Fruit fly (Drosophila melanogaster) whole organism, embryonic: ENCODE results near the gene Surf1.

Experiments used
- Aef1 ChIP-seq: fragments of 200-800 bp; sonication (Bioruptor generic); IDR thresholded peaks from 3 replicates; pipeline ENCODE4 v1.3.6; 2022; ENCODE audit warnings: missing biosample characterization, missing genetic modification characterization
- BtbVII ChIP-seq: fragments of 200-800 bp; sonication (Bioruptor generic); optimal IDR thresholded peaks from 3 replicates; lab custom pipeline; 2017; ENCODE audit warnings: missing biosample characterization, mild to moderate bottlenecking, missing genetic modification characterization
- CG10147 ChIP-seq: fragments of 200-800 bp; sonication (Bioruptor generic); optimal IDR thresholded peaks from 2 replicates; lab custom pipeline; 2019; ENCODE audit warnings: missing biosample characterization, mild to moderate bottlenecking, missing genetic modification characterization, moderate library complexity
- CG10959 ChIP-seq: fragments of 200-800 bp; sonication (Bioruptor generic); IDR thresholded peaks from 2 replicates; pipeline ENCODE4 v1.3.6; 2022; ENCODE audit warnings: missing biosample characterization, missing genetic modification characterization
- CG11093 ChIP-seq: fragments of 200-800 bp; sonication (Bioruptor generic); IDR thresholded peaks from 3 replicates; pipeline ENCODE4 v1.3.6; 2022; ENCODE audit warnings: missing biosample characterization, missing genetic modification characterization
- CG11247 ChIP-seq: fragments of 200-800 bp; sonication (Bioruptor generic); IDR thresholded peaks from 2 replicates; pipeline ENCODE4 v1.3.6; 2022; ENCODE audit warnings: missing biosample characterization, missing genetic modification characterization
- CG14441 ChIP-seq: fragments of 200-800 bp; sonication (Bioruptor generic); IDR thresholded peaks from 2 replicates; pipeline ENCODE4 v1.3.6; 2022; ENCODE audit warnings: missing biosample characterization, missing genetic modification characterization
- CG14860 ChIP-seq: fragments of 200-800 bp; sonication (Bioruptor generic); IDR thresholded peaks from 3 replicates; pipeline ENCODE4 v1.3.6; 2022; ENCODE audit warnings: missing biosample characterization, missing genetic modification characterization; ENCODE audit not compliant: partially characterized antibody
- CG17385 ChIP-seq: fragments of 200-800 bp; sonication (Bioruptor generic); optimal IDR thresholded peaks from 3 replicates; lab custom pipeline; 2018; ENCODE audit warnings: missing biosample characterization, mild to moderate bottlenecking, missing genetic modification characterization
- CG18011 ChIP-seq: fragments of 200-800 bp; sonication (Bioruptor generic); optimal IDR thresholded peaks from 2 replicates; lab custom pipeline; 2017; ENCODE audit warnings: missing biosample characterization, missing genetic modification characterization, mild to moderate bottlenecking, moderate library complexity, missing genotype
- CG18262 ChIP-seq: fragments of 200-800 bp; optimal IDR thresholded peaks from 3 replicates; lab custom pipeline; 2019; ENCODE audit warnings: missing biosample characterization, mild to moderate bottlenecking, missing genetic modification characterization, moderate library complexity
- CG30403 ChIP-seq: fragments of 200-800 bp; sonication (Bioruptor generic); optimal IDR thresholded peaks from 3 replicates; lab custom pipeline; 2016; ENCODE audit warnings: missing biosample characterization, missing genetic modification characterization
- CG33557 ChIP-seq: fragments of 200-800 bp; sonication (Bioruptor generic); optimal IDR thresholded peaks from 2 replicates; lab custom pipeline; 2019; ENCODE audit warnings: missing biosample characterization, mild to moderate bottlenecking, missing genetic modification characterization, moderate library complexity
- CG4282 ChIP-seq: fragments of 200-800 bp; sonication (Bioruptor generic); optimal IDR thresholded peaks from 2 replicates; lab custom pipeline; 2016; ENCODE audit warnings: missing biosample characterization, missing genetic modification characterization
- CG6654 ChIP-seq: fragments of 200-800 bp; sonication (Bioruptor generic); optimal IDR thresholded peaks from 2 replicates; lab custom pipeline; 2017; ENCODE audit warnings: missing biosample characterization, mild to moderate bottlenecking, missing genetic modification characterization
- CG6689 ChIP-seq: fragments of 200-800 bp; sonication (Bioruptor generic); IDR thresholded peaks from 2 replicates; pipeline ENCODE4 v1.3.6; 2022; ENCODE audit warnings: missing biosample characterization, missing genetic modification characterization
- CG6791 ChIP-seq: fragments of 200-800 bp; sonication (Bioruptor generic); IDR thresholded peaks from 3 replicates; pipeline ENCODE4 v1.3.6; 2022; ENCODE audit warnings: missing biosample characterization, missing genetic modification characterization; ENCODE audit not compliant: partially characterized antibody
- CG9437 ChIP-seq: fragments of 200-800 bp; sonication (Bioruptor generic); optimal IDR thresholded peaks from 2 replicates; lab custom pipeline; 2018; ENCODE audit warnings: missing biosample characterization, mild to moderate bottlenecking, missing genetic modification characterization
- CG9876 ChIP-seq: fragments of 200-800 bp; sonication (Bioruptor generic); optimal IDR thresholded peaks from 2 replicates; lab custom pipeline; 2016; ENCODE audit warnings: missing biosample characterization, missing genetic modification characterization
- CoRest ChIP-seq: fragments of 200-800 bp; sonication (Bioruptor generic); optimal IDR thresholded peaks from 3 replicates; lab custom pipeline; 2018; ENCODE audit warnings: missing biosample characterization, mild to moderate bottlenecking, missing genetic modification characterization, moderate library complexity
- H15 ChIP-seq: fragments of 200-800 bp; sonication (Bioruptor generic); IDR thresholded peaks from 3 replicates; pipeline ENCODE4 v1.3.6; 2022; ENCODE audit warnings: missing biosample characterization, missing genetic modification characterization
- Hsf ChIP-seq: fragments of 200-800 bp; sonication (Bioruptor generic); optimal IDR thresholded peaks from 3 replicates; lab custom pipeline; 2016; ENCODE audit warnings: missing biosample characterization, missing genetic modification characterization
- Med ChIP-seq: fragments of 200-800 bp; sonication (Bioruptor generic); peaks from one replicate; lab custom pipeline; 2016; ENCODE audit warnings: missing biosample characterization, missing genetic modification characterization, mild to moderate bottlenecking, inconsistent platforms, moderate library complexity
- NC2β ChIP-seq: fragments of 200-800 bp; sonication (Bioruptor generic); optimal IDR thresholded peaks from 2 replicates; lab custom pipeline; 2016; ENCODE audit warnings: missing biosample characterization, missing genetic modification characterization
- Rx ChIP-seq: fragments of 200-800 bp; sonication (Bioruptor generic); IDR thresholded peaks from 2 replicates; pipeline ENCODE4 v1.3.6; 2022; ENCODE audit warnings: missing biosample characterization, missing genetic modification characterization
- Scr ChIP-seq: fragments of 200-800 bp; sonication (Bioruptor generic); IDR thresholded peaks from 2 replicates; pipeline ENCODE4 v1.3.6; 2022; ENCODE audit warnings: missing biosample characterization, missing genetic modification characterization; ENCODE audit not compliant: partially characterized antibody
- Stat92E ChIP-seq, 3 experiments: fragments of >200 bp in 2 of 3; fragments of 200-800 bp in 1 of 3; sonication (Bioruptor generic) in 1 of 3; optimal IDR thresholded peaks; 2 replicates each; lab custom pipeline; 2017 to 2019; ENCODE audit warnings: missing biosample characterization in 3 of 3, missing genetic modification characterization in 3 of 3, mild to moderate bottlenecking in 1 of 3, moderate library complexity in 1 of 3
- TFAM ChIP-seq: fragments of 200-800 bp; sonication (Bioruptor generic); optimal IDR thresholded peaks from 2 replicates; lab custom pipeline; 2017; ENCODE audit warnings: missing biosample characterization, missing genetic modification characterization, inconsistent platforms
- Trl ChIP-seq, 3 experiments: fragments of >200 bp in 2 of 3; fragments of 200-800 bp in 1 of 3; sonication (Bioruptor generic) in 1 of 3; optimal IDR thresholded peaks; 2 replicates in 1 of 3; 3 replicates in 2 of 3; lab custom pipeline; 2016 to 2017; ENCODE audit warnings: missing biosample characterization in 1 of 3, missing genetic modification characterization in 1 of 3
- ab ChIP-seq: fragments of 200-800 bp; sonication (Bioruptor generic); optimal IDR thresholded peaks from 2 replicates; lab custom pipeline; 2016; ENCODE audit warnings: missing biosample characterization, missing genetic modification characterization
- bab2 ChIP-seq: fragments of 200-800 bp; sonication (Bioruptor generic); optimal IDR thresholded peaks from 2 replicates; lab custom pipeline; 2016; ENCODE audit warnings: missing biosample characterization, missing genetic modification characterization
- btn ChIP-seq: fragments of 200-800 bp; sonication (Bioruptor generic); optimal IDR thresholded peaks from 2 replicates; lab custom pipeline; 2016; ENCODE audit warnings: missing biosample characterization, missing genetic modification characterization
- disco-r ChIP-seq: fragments of 200-800 bp; sonication (Bioruptor generic); optimal IDR thresholded peaks from 2 replicates; lab custom pipeline; 2016; ENCODE audit warnings: missing biosample characterization, missing genetic modification characterization
- gcm ChIP-seq: fragments of 200-800 bp; sonication (Bioruptor generic); optimal IDR thresholded peaks from 2 replicates; lab custom pipeline; 2019; ENCODE audit warnings: missing biosample characterization, mild to moderate bottlenecking, missing genetic modification characterization, moderate library complexity
- gsb ChIP-seq: fragments of 200-800 bp; sonication (Bioruptor generic); IDR thresholded peaks from 2 replicates; pipeline ENCODE4 v1.3.6; 2022; ENCODE audit warnings: missing biosample characterization, missing genetic modification characterization
- gt ChIP-seq: fragments of 200-800 bp; sonication (Bioruptor generic); IDR thresholded peaks from 2 replicates; pipeline ENCODE4 v1.3.6; 2022; ENCODE audit warnings: missing biosample characterization, missing genetic modification characterization
- hb ChIP-seq: fragments of 200-800 bp; sonication (Bioruptor generic); IDR thresholded peaks from 3 replicates; pipeline ENCODE4 v1.3.6; 2022; ENCODE audit warnings: missing biosample characterization, missing genetic modification characterization; ENCODE audit not compliant: partially characterized antibody
- lbe ChIP-seq: fragments of 200-800 bp; sonication (Bioruptor generic); optimal IDR thresholded peaks from 2 replicates; lab custom pipeline; 2016; ENCODE audit warnings: missing biosample characterization, mild to moderate bottlenecking, missing genetic modification characterization
- lola ChIP-seq, 3 experiments: fragments of >200 bp in 2 of 3; fragments of 200-800 bp in 1 of 3; sonication (Bioruptor generic) in 1 of 3; optimal IDR thresholded peaks; 2 replicates each; lab custom pipeline; 2017 to 2019; ENCODE audit warnings: missing biosample characterization in 3 of 3, missing genetic modification characterization in 3 of 3, mild to moderate bottlenecking in 1 of 3, moderate library complexity in 1 of 3
- nom ChIP-seq: fragments of 200-800 bp; sonication (Bioruptor generic); optimal IDR thresholded peaks from 2 replicates; lab custom pipeline; 2017; ENCODE audit warnings: missing biosample characterization, missing genetic modification characterization, mild to moderate bottlenecking, moderate library complexity, missing genetic modification reagents
- odd ChIP-seq: fragments of 200-800 bp; sonication (Bioruptor generic); optimal IDR thresholded peaks from 2 replicates; lab custom pipeline; 2017; ENCODE audit warnings: missing biosample characterization, mild to moderate bottlenecking, missing genetic modification characterization
- pnt ChIP-seq: fragments of 200-800 bp; sonication (Bioruptor generic); optimal IDR thresholded peaks from 3 replicates; lab custom pipeline; 2016; ENCODE audit warnings: missing biosample characterization, missing genetic modification characterization
- sens-2 ChIP-seq: fragments of 200-800 bp; sonication (Bioruptor generic); IDR thresholded peaks from 2 replicates; pipeline ENCODE4 v1.3.6; 2022; ENCODE audit warnings: missing biosample characterization, missing genetic modification characterization
- ssp ChIP-seq: fragments of 200-800 bp; sonication (Bioruptor generic); IDR thresholded peaks from 2 replicates; pipeline ENCODE4 v1.3.6; 2022; ENCODE audit warnings: missing biosample characterization, missing genetic modification characterization
- stc ChIP-seq: fragments of 200-800 bp; sonication (Bioruptor generic); IDR thresholded peaks from 2 replicates; pipeline ENCODE4 v1.3.6; 2022; ENCODE audit warnings: missing biosample characterization, missing genetic modification characterization
- vvl ChIP-seq: fragments of 200-800 bp; sonication (Bioruptor generic); IDR thresholded peaks from 2 replicates; pipeline ENCODE4 v1.3.6; 2022; ENCODE audit warnings: missing biosample characterization, missing genetic modification characterization
- yki ChIP-seq: fragments of >200 bp; optimal IDR thresholded peaks from 3 replicates; lab custom pipeline; 2018

Surf1 gene

DNA sequence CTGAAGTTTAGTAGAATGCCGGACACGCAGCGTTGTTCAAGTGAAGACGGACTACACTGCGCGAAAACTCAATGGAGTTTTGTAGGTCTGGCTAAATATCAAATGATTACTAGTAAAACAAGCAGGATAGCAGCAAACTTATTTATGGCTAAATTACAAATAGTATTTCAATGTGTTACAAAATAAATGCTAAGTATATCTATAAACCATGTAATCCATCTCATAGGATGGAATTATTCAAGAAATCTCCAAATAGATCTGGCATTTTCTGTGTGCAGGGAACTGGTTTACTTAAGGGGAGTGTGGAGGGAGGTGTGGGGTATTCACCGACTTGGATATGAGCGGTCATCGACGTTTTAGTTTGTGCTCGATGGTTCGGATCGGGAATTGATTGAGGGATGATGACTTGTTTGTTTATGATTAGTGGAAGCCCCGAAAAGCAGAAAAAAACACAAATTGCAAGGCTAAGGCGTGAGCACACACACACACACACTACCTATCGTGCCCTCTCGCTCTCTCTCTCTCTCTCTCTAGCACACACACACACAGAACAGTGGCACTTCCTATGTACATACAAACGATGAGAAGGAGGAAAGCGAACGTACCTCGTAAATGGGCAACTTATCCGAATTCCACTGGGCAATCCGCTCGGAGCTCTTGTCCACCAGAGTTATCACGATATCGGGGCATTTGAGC lies 5.8 kb downstream of the Surf1 start (continued):
- TF ChIP-seq CG14441 (peak; percentile 77), odd (GFP tag; lab: Kevin White, UChicago) (peak; percentile 75), CG6791 (GFP tag; lab: Robert Waterston, UW) (no peak), hb (GFP tag; lab: Robert Waterston, UW) (no peak), CG18262 (tag; lab: Kevin White, UChicago) (peak; percentile 86), Trl (optimal IDR thresholded peaks at IDR 0.05; lab: Kevin White, UChicago) (peak in 1 of 2 experiments; percentile 70), Trl (GFP tag; optimal IDR thresholded peaks at IDR 0.05; lab: Kevin White, UChicago) (peak; percentile 68), Stat92E (GFP tag; optimal IDR thresholded peaks at IDR 0.05; lab: Kevin White, UChicago) (peak in 1 of 3 experiments; percentile 25), CG18011 (peak; percentile 60), CG10959 (peak; percentile 44; the same call in 1 of the 2 replicates), CG11247 (GFP tag; lab: Robert Waterston, UW) (0 out of 2 replicates have a peak, but pooled peaks have one; percentile 24), gsb (GFP tag; lab: Robert Waterston, UW) (peak; percentile 52), lola (GFP tag; optimal IDR thresholded peaks at IDR 0.05; lab: Kevin White, UChicago) (peak in 1 of 3 experiments; percentile 88), NC2β (peak; percentile 76), Rx (GFP tag; lab: Robert Waterston, UW) (no peak), CG6689 (peak; percentile 81), CG4282 (GFP tag; lab: Kevin White, UChicago) (no peak), CG10147 (GFP tag; lab: Kevin White, UChicago) (peak; percentile 54), TFAM (GFP tag; lab: Kevin White, UChicago) (peak; percentile 40), CG6654 (GFP tag; lab: Kevin White, UChicago) (peak; percentile 48), pnt (GFP tag; lab: Kevin White, UChicago) (peak; percentile 77), CG17385 (GFP tag; lab: Kevin White, UChicago) (peak; percentile 69), ssp (GFP tag; lab: Robert Waterston, UW) (peak; percentile 67), CG33557 (GFP tag; lab: Kevin White, UChicago) (peak; percentile 77), bab2 (GFP tag; lab: Kevin White, UChicago) (peak; percentile 78), Scr (GFP tag; lab: Robert Waterston, UW) (no peak), CG30403 (GFP tag; lab: Kevin White, UChicago) (peak; percentile 88), CG9437 (GFP tag; lab: Kevin White, UChicago) (peak; percentile 79), Aef1 (GFP tag; lab: Robert Waterston, UW) (peak; percentile 72), btn (peak; percentile 50), gt (GFP tag; lab: Robert Waterston, UW) (no peak), CG11093 (0 out of 3 replicates have a peak, but pooled peaks have one; percentile 53), Hsf (GFP tag; lab: Kevin White, UChicago) (peak; percentile 87), CG9876 (GFP tag; lab: Kevin White, UChicago) (peak; percentile 56), Med (GFP tag; lab: Kevin White, UChicago) (peak; percentile 96), BtbVII (GFP tag; lab: Kevin White, UChicago) (peak; percentile 73), H15 (GFP tag; lab: Robert Waterston, UW) (0 out of 3 replicates have a peak, but pooled peaks have one; percentile 15), sens-2 (GFP tag; lab: Robert Waterston, UW) (0 out of 2 replicates have a peak, but pooled peaks have one; percentile 61), nom (GFP tag; lab: Kevin White, UChicago) (peak; percentile 39), CG14860 (no peak), gcm (GFP tag; lab: Kevin White, UChicago) (peak; percentile 61), disco-r (peak; percentile 1), yki (lab: Kevin White, UChicago) (no peak), vvl (GFP tag; lab: Robert Waterston, UW) (peak; percentile 88), ab (GFP tag; lab: Kevin White, UChicago) (peak; percentile 44), CoRest (tag; lab: Kevin White, UChicago) (peak; percentile 88), stc (GFP tag; lab: Robert Waterston, UW) (peak; percentile 64; the same call in 1 of the 2 replicates), lbe (GFP tag; lab: Kevin White, UChicago) (no peak)
